Worm (Caenorhabditis elegans) whole organism, early embryonic: ENCODE results near the gene T07F8.4.
A peak's percentile ranks its signal among the peaks of the same experiment; 100 is the strongest.
"Not testable (repeated sequence)": the region's sequence is repeated elsewhere in the genome, so short reads cannot be mapped to it uniquely, and the experiment has no call there.

ENCODE experiments used
- B0310.2 ChIP-seq: sonication (generic microtip); optimal IDR thresholded peaks from 2 replicates; lab custom pipeline; 2016; ENCODE audit warnings: mild to moderate bottlenecking, missing genetic modification characterization, missing compliant biosample characterization
- ama-1 ChIP-seq: fragments of 150-350 bp; optimal IDR thresholded peaks from 2 replicates; lab custom pipeline; 2014
- ceh-13 ChIP-seq: fragments of 200-800 bp; sonication (Bioruptor generic); optimal IDR thresholded peaks from 2 replicates; lab custom pipeline; 2018; ENCODE audit warnings: mild to moderate bottlenecking, missing genetic modification characterization, missing compliant biosample characterization
- ceh-36 ChIP-seq: sonication (generic microtip); optimal IDR thresholded peaks from 2 replicates; lab custom pipeline; 2016; ENCODE audit warnings: missing genetic modification characterization, inconsistent platforms, missing compliant biosample characterization
- ets-7 ChIP-seq: sonication (generic microtip); optimal IDR thresholded peaks from 2 replicates; lab custom pipeline; 2016; ENCODE audit warnings: missing genotype, missing genetic modification characterization, missing compliant biosample characterization
- flt-1 ChIP-seq: fragments of 200-800 bp; sonication (Bioruptor generic); IDR thresholded peaks from 2 replicates; pipeline ENCODE4 v1.3.6; 2022; ENCODE audit warnings: missing genetic modification characterization, missing compliant biosample characterization
- hmbx-1 ChIP-seq: sonication (generic microtip); optimal IDR thresholded peaks from 2 replicates; lab custom pipeline; 2016; ENCODE audit warnings: mild to moderate bottlenecking, missing genetic modification characterization, missing compliant biosample characterization
- hmg-4 ChIP-seq: fragments of 200-800 bp; sonication (Bioruptor generic); optimal IDR thresholded peaks from 2 replicates; lab custom pipeline; 2018; ENCODE audit warnings: mild to moderate bottlenecking, missing genetic modification characterization, missing compliant biosample characterization
- pes-1 ChIP-seq: fragments of 200-800 bp; sonication (Bioruptor generic); IDR thresholded peaks from 2 replicates; pipeline ENCODE4 v1.3.6; 2022; ENCODE audit warnings: missing genetic modification reagents, missing genetic modification characterization, missing compliant biosample characterization
- scrt-1 ChIP-seq: fragments of 200-800 bp; sonication (Bioruptor generic); IDR thresholded peaks from 2 replicates; pipeline ENCODE4 v1.3.6; 2022; ENCODE audit warnings: missing genetic modification characterization, missing compliant biosample characterization
- sea-1 ChIP-seq: fragments of 200-800 bp; sonication (Bioruptor generic); conservative IDR thresholded peaks from 2 replicates; pipeline ENCODE4 v1.3.6; 2022; ENCODE audit warnings: missing genetic modification characterization, missing compliant biosample characterization
- tbx-11 ChIP-seq: fragments of 200-800 bp; sonication (Bioruptor generic); IDR thresholded peaks from 2 replicates; pipeline ENCODE4 v1.3.6; 2022; ENCODE audit warnings: missing genetic modification characterization, missing compliant biosample characterization
- tra-4 ChIP-seq: sonication (generic microtip); optimal IDR thresholded peaks from 2 replicates; lab custom pipeline; 2017; ENCODE audit warnings: missing genetic modification characterization, missing compliant biosample characterization

T07F8.4 gene

ce11 chrII:7090852-7091251, 41.0 kb downstream of the T07F8.4 start:
- peak; percentile 44 for TF ChIP-seq hmg-4 (GFP tag; lab: Kevin White, UChicago)
- TF ChIP-seq pes-1 = 0 out of 2 replicates have a peak, but pooled peaks have one; percentile 4
- TF ChIP-seq ceh-13 (GFP tag; lab: Kevin White, UChicago) = no peak

DNA sequence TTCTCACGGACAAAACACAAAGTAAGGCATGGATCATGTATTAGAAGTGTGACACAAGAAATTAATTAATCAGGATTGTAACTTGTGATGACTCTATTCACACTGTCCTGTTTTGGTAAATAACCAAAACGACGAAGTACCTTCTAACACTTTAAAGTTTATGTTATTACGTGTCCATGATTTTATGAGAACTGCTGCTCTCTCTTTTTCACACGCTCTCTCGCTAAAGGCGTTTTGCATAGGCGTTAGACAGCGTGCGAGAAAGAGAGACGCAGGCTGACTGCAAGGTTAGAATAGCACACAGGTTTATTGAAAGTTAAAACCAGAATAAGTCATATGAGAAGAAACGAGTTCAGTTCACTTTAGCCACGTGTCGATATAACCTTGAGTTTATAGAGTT, 41.7 kb downstream of the T07F8.4 start:
- TF ChIP-seq hmg-4 (GFP tag; lab: Kevin White, UChicago) = no peak
- TF ChIP-seq sea-1 (GFP tag; lab: Robert Waterston, UW) = no peak
- TF ChIP-seq hmbx-1 (tag; lab: Kevin White, UChicago) = no peak
- no peak for TF ChIP-seq flt-1 (GFP tag; lab: Robert Waterston, UW)
- no peak for TF ChIP-seq scrt-1
- no peak for TF ChIP-seq ets-7 (tag; lab: Kevin White, UChicago)
- TF ChIP-seq ama-1 (lab: Kevin White, UChicago) = no peak
- no peak for TF ChIP-seq tbx-11 (GFP tag; lab: Robert Waterston, UW)
- TF ChIP-seq ceh-36 (tag; lab: Kevin White, UChicago) = no peak
- TF ChIP-seq tra-4 = no peak
- no peak for TF ChIP-seq pes-1

ce11 chrII:7084021-7084420, 47.8 kb downstream of the T07F8.4 start, which contains the start of the genes T02G5.14 and T02G5.15:
T02G5.14 (plus strand) TSS chrII:7084321.
T02G5.15 (plus strand) TSS chrII:7084321.
- not testable (repeated sequence) for TF ChIP-seq B0310.2 (tag; lab: Kevin White, UChicago); flt-1 (GFP tag; lab: Robert Waterston, UW); scrt-1
